Fruit fly (Drosophila melanogaster): ENCODE measurements around the gene CG46525.

Gene CG46525

DNA sequence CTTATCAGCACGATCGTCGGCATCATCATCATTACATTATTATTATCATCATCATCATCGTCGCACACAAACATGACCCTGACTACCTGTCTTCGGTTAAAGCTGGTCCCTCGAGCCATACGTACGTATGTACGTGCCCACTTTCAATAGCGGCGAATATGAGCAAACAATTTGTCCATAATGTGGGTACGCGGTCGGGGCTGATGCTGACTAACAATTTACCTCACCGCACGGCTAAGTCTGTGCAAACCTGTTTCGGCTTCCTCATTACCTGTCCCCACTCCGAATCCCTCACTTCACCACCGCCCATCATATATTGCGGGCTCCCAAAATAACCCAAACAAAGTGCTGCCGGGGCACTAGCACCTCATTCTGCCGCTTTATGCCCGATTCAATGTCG lies 44.6 kb upstream of the CG46525 start:
- TF ChIP-seq brk (GFP tag; optimal IDR thresholded peaks at IDR 0.05) (no peak), rgr (GFP tag; optimal IDR thresholded peaks at IDR 0.05) (no peak), usp (GFP tag; optimal IDR thresholded peaks at IDR 0.05) (no peak), Dif (GFP tag; optimal IDR thresholded peaks at IDR 0.05; ENCODE audit: partially characterized antibody) (peak; percentile 80), lola (GFP tag; optimal IDR thresholded peaks at IDR 0.05) (no peak), dl (GFP tag; optimal IDR thresholded peaks at IDR 0.05; ENCODE audit: insufficient read depth in 1 of 2, partially characterized antibody in 2 of 2) (peak in 1 of 2 experiments; percentile 44), br (GFP tag; optimal IDR thresholded peaks at IDR 0.05) (peak; percentile 6), CG9705 (GFP tag; optimal IDR thresholded peaks at IDR 0.05) (no peak), Hr83 (GFP tag; optimal IDR thresholded peaks at IDR 0.05; ENCODE audit: poor library complexity, severe bottlenecking) (no peak), Jra (GFP tag; optimal IDR thresholded peaks at IDR 0.05) (peak; percentile 48), h (GFP tag; optimal IDR thresholded peaks at IDR 0.05) (peak; percentile 1), Hr78 (GFP tag; optimal IDR thresholded peaks at IDR 0.05) (no peak)

DNA sequence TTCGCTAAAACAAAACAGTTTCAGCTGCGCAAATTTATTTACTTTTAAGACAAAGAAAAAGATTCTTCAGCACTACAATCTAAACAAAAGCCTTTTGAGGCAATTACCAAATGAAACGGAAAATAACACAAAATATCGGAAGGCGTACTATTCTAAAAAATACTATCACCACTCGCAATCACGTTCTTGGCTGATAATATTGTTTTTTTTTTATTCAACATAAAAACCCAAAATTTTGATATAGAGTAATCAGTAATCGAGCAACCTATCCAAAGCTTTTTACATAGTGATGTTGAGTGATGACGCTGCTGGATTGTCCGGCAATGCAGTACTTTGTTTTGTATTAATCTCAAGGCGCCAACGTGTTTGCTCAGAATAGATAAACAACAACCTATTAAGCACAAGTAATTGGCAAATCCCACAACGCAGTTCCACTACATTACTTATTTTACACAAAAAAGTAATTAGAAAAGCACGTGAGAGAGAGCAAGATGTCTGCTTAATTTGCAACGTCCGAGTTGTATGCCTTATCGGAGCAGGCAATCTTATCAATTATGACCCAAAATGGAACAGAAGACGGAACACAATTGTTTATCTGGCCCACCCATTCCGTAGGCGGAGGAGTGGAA lies 43.9 kb upstream of the CG46525 start:
- TF ChIP-seq foxo (GFP tag; optimal IDR thresholded peaks at IDR 0.05) (peak in 1 of 2 experiments; percentile 33), Hr83 (GFP tag; optimal IDR thresholded peaks at IDR 0.05; ENCODE audit: poor library complexity, severe bottlenecking) (no peak), ey (GFP tag; optimal IDR thresholded peaks at IDR 0.05) (peak; percentile 22), GATAd (GFP tag; optimal IDR thresholded peaks at IDR 0.05) (no peak), woc (GFP tag; optimal IDR thresholded peaks at IDR 0.05) (peak; percentile 20), Dif (GFP tag; optimal IDR thresholded peaks at IDR 0.05; ENCODE audit: partially characterized antibody) (no peak), CrebA (GFP tag; optimal IDR thresholded peaks at IDR 0.05; ENCODE audit: borderline replicate concordance) (no peak), Myc (optimal IDR thresholded peaks at IDR 0.05) (no peak), Hr78 (GFP tag; optimal IDR thresholded peaks at IDR 0.05) (no peak), pan (optimal IDR thresholded peaks at IDR 0.05) (no peak), Abd-B (GFP tag; optimal IDR thresholded peaks at IDR 0.05) (no peak), CG32264 (GFP tag; optimal IDR thresholded peaks at IDR 0.05) (peak; percentile 21), h (GFP tag; optimal IDR thresholded peaks at IDR 0.05) (peak; percentile 5), CG9705 (GFP tag; optimal IDR thresholded peaks at IDR 0.05) (no peak), N (GFP tag; optimal IDR thresholded peaks at IDR 0.05) (no peak), Sp1 (GFP tag; optimal IDR thresholded peaks at IDR 0.05) (no peak), fru (GFP tag; optimal IDR thresholded peaks at IDR 0.05) (peak; percentile 47), sv (GFP tag; optimal IDR thresholded peaks at IDR 0.05) (no peak), br (GFP tag; optimal IDR thresholded peaks at IDR 0.05) (peak; percentile 14), Mio (GFP tag; optimal IDR thresholded peaks at IDR 0.05) (no peak)

DNA sequence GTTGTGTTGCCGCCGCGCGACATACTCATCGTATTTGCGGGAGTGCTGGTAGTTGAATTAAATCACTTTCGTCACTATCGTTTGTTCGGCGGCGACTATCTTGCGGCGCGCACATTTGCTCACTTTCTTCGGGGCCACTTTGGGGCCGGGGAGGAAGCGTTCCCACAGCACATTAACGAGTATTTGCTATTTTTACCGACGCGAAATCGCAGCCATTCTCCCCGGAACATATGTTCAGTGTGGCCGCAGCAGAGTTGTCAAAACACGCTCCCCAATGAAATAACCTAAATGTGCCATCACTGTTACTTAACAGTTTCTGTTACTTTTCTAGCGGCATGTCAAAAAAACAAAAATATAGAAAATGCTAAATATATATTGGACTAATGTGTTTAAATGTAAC lies 42.1 kb upstream of the CG46525 start, which contains the start of gene frc:
Gene frc (minus strand): TSS at position 244 of the 400 bp plus-strand sequence.
- TF ChIP-seq Vsx2 (GFP tag; optimal IDR thresholded peaks at IDR 0.05; ENCODE audit: partially characterized antibody) (no peak), Rel (GFP tag; optimal IDR thresholded peaks at IDR 0.05) (no peak), Rel (tag; optimal IDR thresholded peaks at IDR 0.05) (peak; percentile 5)

DNA sequence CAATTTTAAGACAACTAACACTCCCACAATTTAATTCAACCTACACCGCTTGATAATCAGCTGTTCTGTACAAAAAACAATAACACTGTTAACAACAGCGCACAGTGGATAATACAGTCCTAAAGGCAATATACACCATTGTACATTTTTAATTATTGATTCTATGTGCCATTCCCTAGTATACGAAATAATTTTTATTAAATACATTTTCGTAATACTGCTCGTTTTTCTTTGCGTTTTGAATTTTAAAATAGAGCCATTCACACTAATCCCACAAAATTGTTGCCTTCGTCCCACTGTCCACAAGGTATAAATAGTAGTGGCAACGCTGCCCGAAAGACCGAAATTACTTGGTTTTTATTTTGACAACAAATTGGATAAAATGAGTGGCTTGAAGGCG lies 41.5 kb upstream of the CG46525 start, which contains the start of the genes Coq4 and CG32176:
Gene Coq4 (minus strand): TSS at position 67 of the 400 bp plus-strand sequence.
Gene CG32176 (plus strand): TSS at position 314 of the 400 bp plus-strand sequence.
- TF ChIP-seq HLH106 (tag; optimal IDR thresholded peaks at IDR 0.05) (peak; percentile 97), woc (GFP tag; optimal IDR thresholded peaks at IDR 0.05) (peak; percentile 96), fru (GFP tag; optimal IDR thresholded peaks at IDR 0.05) (peak; percentile 97), OdsH (GFP tag; optimal IDR thresholded peaks at IDR 0.05) (peak; percentile 96), dsf (GFP tag; optimal IDR thresholded peaks at IDR 0.05; ENCODE audit: borderline replicate concordance) (peak; percentile 95), CrebA (GFP tag; optimal IDR thresholded peaks at IDR 0.05; ENCODE audit: borderline replicate concordance) (no peak), dmrt93B (GFP tag; optimal IDR thresholded peaks at IDR 0.05) (peak; percentile 92), usp (GFP tag; optimal IDR thresholded peaks at IDR 0.05) (no peak), sv (GFP tag; optimal IDR thresholded peaks at IDR 0.05) (peak; percentile 99), pan (optimal IDR thresholded peaks at IDR 0.05) (no peak), Vsx2 (GFP tag; optimal IDR thresholded peaks at IDR 0.05; ENCODE audit: partially characterized antibody) (no peak), lola (GFP tag; optimal IDR thresholded peaks at IDR 0.05) (no peak), Hnf4 (GFP tag; optimal IDR thresholded peaks at IDR 0.05) (peak; percentile 98), Hr83 (GFP tag; optimal IDR thresholded peaks at IDR 0.05; ENCODE audit: poor library complexity, severe bottlenecking) (peak; percentile 91), Mio (GFP tag; optimal IDR thresholded peaks at IDR 0.05) (peak; percentile 82), rgr (GFP tag; optimal IDR thresholded peaks at IDR 0.05) (peak; percentile 99), Hr78 (GFP tag; optimal IDR thresholded peaks at IDR 0.05) (no peak), GATAd (GFP tag; optimal IDR thresholded peaks at IDR 0.05) (peak; percentile 96), brk (GFP tag; optimal IDR thresholded peaks at IDR 0.05) (peak; percentile 95), Sp1 (GFP tag; optimal IDR thresholded peaks at IDR 0.05) (peak; percentile 94), psq (GFP tag; optimal IDR thresholded peaks at IDR 0.05) (peak; percentile 92), Dif (GFP tag; optimal IDR thresholded peaks at IDR 0.05; ENCODE audit: partially characterized antibody) (no peak), Dfd (GFP tag; optimal IDR thresholded peaks at IDR 0.05) (no peak), h (GFP tag; optimal IDR thresholded peaks at IDR 0.05) (peak; percentile 98), CG9705 (GFP tag; optimal IDR thresholded peaks at IDR 0.05) (peak; percentile 95), sage (GFP tag; optimal IDR thresholded peaks at IDR 0.05) (peak; percentile 88), Jra (GFP tag; optimal IDR thresholded peaks at IDR 0.05) (peak; percentile 96), jim (GFP tag; optimal IDR thresholded peaks at IDR 0.05) (peak; percentile 46), N (GFP tag; optimal IDR thresholded peaks at IDR 0.05) (no peak), ey (GFP tag; optimal IDR thresholded peaks at IDR 0.05) (peak; percentile 98), CG32264 (GFP tag; optimal IDR thresholded peaks at IDR 0.05) (peak; percentile 94), tai (GFP tag; optimal IDR thresholded peaks at IDR 0.05) (peak; percentile 97), Myc (optimal IDR thresholded peaks at IDR 0.05) (no peak), foxo (GFP tag; optimal IDR thresholded peaks at IDR 0.05) (peak; percentile 90 to 99)

Measured in whole organism, wandering third instar larva.